Fruit fly (Drosophila melanogaster) whole organism, embryonic: Measurements from ENCODE around the gene CG6923.

ENCODE experiments used
- NC2α ChIP-seq: fragments of 200-800 bp; sonication (Bioruptor generic); optimal IDR thresholded peaks from 2 replicates; lab custom pipeline; 2016; ENCODE audit warnings: missing biosample characterization, missing genetic modification characterization
- Opbp ChIP-seq: fragments of 200-800 bp; sonication (Bioruptor generic); IDR thresholded peaks from 3 replicates; pipeline ENCODE4 v1.3.6; 2022; ENCODE audit warnings: missing biosample characterization, missing genetic modification characterization; ENCODE audit not compliant: partially characterized antibody
- ewg ChIP-seq: fragments of 200-800 bp; sonication (Bioruptor generic); optimal IDR thresholded peaks from 3 replicates; lab custom pipeline; 2017; ENCODE audit warnings: mild to moderate bottlenecking, missing biosample characterization, missing genetic modification reagents, missing genetic modification characterization
- fd102C ChIP-seq: fragments of 200-800 bp; sonication (Bioruptor generic); optimal IDR thresholded peaks from 2 replicates; lab custom pipeline; 2018; ENCODE audit warnings: missing biosample characterization, mild to moderate bottlenecking, missing genetic modification characterization, moderate library complexity
- lov ChIP-seq, 2 experiments: fragments of 200-800 bp in 1 of 2; fragments of >200 bp in 1 of 2; sonication (Bioruptor generic) in 1 of 2; IDR thresholded peaks in 1 of 2; optimal IDR thresholded peaks in 1 of 2; 2 replicates in 1 of 2; 3 replicates in 1 of 2; pipeline versions ENCODE4 v1.3.6 to Lab custom; 2017 to 2022; ENCODE audit warnings: missing biosample characterization in 1 of 2, missing genetic modification characterization in 1 of 2
- maf-S ChIP-seq: fragments of 200-800 bp; sonication (Bioruptor generic); optimal IDR thresholded peaks from 2 replicates; lab custom pipeline; 2016; ENCODE audit warnings: missing biosample characterization, missing genetic modification characterization
- schlank ChIP-seq: fragments of 200-800 bp; sonication (Bioruptor generic); optimal IDR thresholded peaks from 2 replicates; lab custom pipeline; 2018; ENCODE audit warnings: missing biosample characterization, mild to moderate bottlenecking, missing genetic modification characterization
- sens ChIP-seq: fragments of 200-800 bp; sonication (Bioruptor generic); peaks from one replicate; lab custom pipeline; 2016; ENCODE audit warnings: missing biosample characterization, missing genetic modification characterization

- TF ChIP-seq Opbp (GFP tag; lab: Robert Waterston, UW) (no peak), schlank (no peak), sens (GFP tag; lab: Kevin White, UChicago) (no peak), fd102C (GFP tag; lab: Kevin White, UChicago) (no peak), NC2α (GFP tag; lab: Kevin White, UChicago) (no peak), maf-S (no peak), lov (optimal IDR thresholded peaks at IDR 0.05; lab: Kevin White, UChicago) (no peak), lov (GFP tag; IDR thresholded peaks at IDR 0.05; lab: Robert Waterston, UW) (no peak), ewg (no peak)
Measured at dm6 chr3R:11775207-11775606, 25.4 kb upstream of the CG6923 start.
